Fruit fly (Drosophila melanogaster) S2 (cell line): ENCODE results near the gene Exo70.

Source experiments
- CG8478 ChIP-seq: fragments of >200 bp; optimal IDR thresholded peaks from 2 replicates; lab custom pipeline; 2018
- CTCF ChIP-seq, 2 experiments: fragments of >200 bp; optimal IDR thresholded peaks; 2 replicates each; lab custom pipeline; 2018

DNA sequence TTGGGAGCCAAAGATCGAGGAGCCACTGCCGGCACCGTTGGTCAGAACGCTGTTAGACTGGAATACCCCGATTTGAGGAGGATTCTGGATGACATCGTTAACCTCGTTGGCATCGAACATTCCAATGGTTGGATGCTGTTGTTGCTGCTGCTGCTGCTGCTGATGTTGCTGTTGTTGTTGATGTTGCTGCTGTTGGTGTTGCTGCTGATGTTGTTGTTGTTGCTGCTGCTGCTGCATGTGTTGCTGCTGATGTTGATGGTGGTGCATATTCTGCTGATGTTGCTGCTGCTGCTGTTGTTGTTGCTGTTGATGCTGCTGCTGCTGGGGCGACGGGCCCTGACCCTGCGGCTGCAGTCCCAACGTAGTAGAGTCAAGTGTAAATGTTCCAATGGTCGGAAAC lies 25.9 kb downstream of the Exo70 start:
- TF ChIP-seq CG8478 (lab: Kevin White, UChicago) (no peak), CTCF (optimal IDR thresholded peaks at IDR 0.05; lab: Kevin White, UChicago) (no peak)
